Worm (Caenorhabditis elegans): ENCODE results near the gene scl-27.
A peak's percentile ranks its signal among the peaks of the same experiment; 100 is the strongest.

The scl-27 gene

ce11 chrV:414630-415029, 14.8 kb downstream of the scl-27 start, which contains the start of gene dod-19:
Gene dod-19 (minus strand): TSS chrV:414759.
- no peak for TF ChIP-seq ztf-4 (tag; optimal IDR thresholded peaks at IDR 0.05)
- peak; percentile 63 for TF ChIP-seq elt-2 (tag; optimal IDR thresholded peaks at IDR 0.05)

- TF ChIP-seq nhr-84 (tag; optimal IDR thresholded peaks at IDR 0.05), result no peak
- TF ChIP-seq zag-1 (tag; optimal IDR thresholded peaks at IDR 0.05), result no peak
- TF ChIP-seq aly-2 (tag; optimal IDR thresholded peaks at IDR 0.05), result no peak
- TF ChIP-seq fos-1 (tag; optimal IDR thresholded peaks at IDR 0.05), result no peak
- TF ChIP-seq alr-1 (tag; optimal IDR thresholded peaks at IDR 0.05; ENCODE audit: borderline replicate concordance), result no peak
- TF ChIP-seq lin-14 (GFP tag; optimal IDR thresholded peaks at IDR 0.05), result no peak
- TF ChIP-seq dpl-1 (GFP tag; optimal IDR thresholded peaks at IDR 0.05), result no peak
- TF ChIP-seq unc-62 (GFP tag; optimal IDR thresholded peaks at IDR 0.05), result no peak
- TF ChIP-seq elt-2 (tag; optimal IDR thresholded peaks at IDR 0.05), result peak; percentile 37
- TF ChIP-seq tlp-1 (tag; optimal IDR thresholded peaks at IDR 0.05), result peak; percentile 41
- no peak for TF ChIP-seq mdl-1 (tag; optimal IDR thresholded peaks at IDR 0.05)
- no peak for TF ChIP-seq ceh-8 (GFP tag; optimal IDR thresholded peaks at IDR 0.05)
- no peak for TF ChIP-seq efl-1 (optimal IDR thresholded peaks at IDR 0.05)
- TF ChIP-seq efl-1 (GFP tag; optimal IDR thresholded peaks at IDR 0.05 in 1 of 2), result peak in 1 of 2 experiments; percentile 75
Measured at ce11 chrV:415072-415471, 15.3 kb downstream of the scl-27 start.

- TF ChIP-seq unc-30 (tag; optimal IDR thresholded peaks at IDR 0.05), result no peak
- no peak for TF ChIP-seq nhr-20 (tag; optimal IDR thresholded peaks at IDR 0.05)
- TF ChIP-seq C16A3.4 (tag; optimal IDR thresholded peaks at IDR 0.05), result no peak
- peak; percentile 44 for TF ChIP-seq elt-2 (tag; optimal IDR thresholded peaks at IDR 0.05)
- no peak for TF ChIP-seq ama-1 (optimal IDR thresholded peaks at IDR 0.05)
- no peak for TF ChIP-seq nhr-12 (tag; optimal IDR thresholded peaks at IDR 0.05)
- TF ChIP-seq fkh-10 (GFP tag; optimal IDR thresholded peaks at IDR 0.05), result no peak
Measured at ce11 chrV:417656-418353, 18.0 kb downstream of the scl-27 start, which contains the start of gene irg-8. Gene irg-8 (minus strand): TSS chrV:417706.

- TF ChIP-seq sox-4 (tag; optimal IDR thresholded peaks at IDR 0.05), result no peak
- no peak for TF ChIP-seq vab-15 (tag; optimal IDR thresholded peaks at IDR 0.05)
- TF ChIP-seq dsc-1 (tag; optimal IDR thresholded peaks at IDR 0.05), result no peak
- no peak for TF ChIP-seq efl-1 (optimal IDR thresholded peaks at IDR 0.05)
- TF ChIP-seq efl-1 (GFP tag; optimal IDR thresholded peaks at IDR 0.05 in 1 of 2), result peak in 1 of 2 experiments; percentile 32
- TF ChIP-seq mdl-1 (tag; optimal IDR thresholded peaks at IDR 0.05), result no peak
Measured at ce11 chrV:418432-418831, 18.6 kb downstream of the scl-27 start, which contains the start of gene Y39D8A.1. Gene Y39D8A.1 (plus strand): TSS chrV:418732.

- TF ChIP-seq pqm-1 (tag; optimal IDR thresholded peaks at IDR 0.05) (no peak), hpl-2 (GFP tag; optimal IDR thresholded peaks at IDR 0.05) (no peak), nhr-71 (tag; optimal IDR thresholded peaks at IDR 0.05) (no peak), hlh-4 (tag; optimal IDR thresholded peaks at IDR 0.05) (no peak)
Measured at ce11 chrV:422133-422532, 22.3 kb downstream of the scl-27 start, which contains the start of gene dod-20. Gene dod-20 (plus strand): TSS chrV:422433.

ce11 chrV:424140-424539, 24.3 kb downstream of the scl-27 start, which contains the start of gene B0554.5:
Gene B0554.5 (plus strand): TSS chrV:424440.
- no peak for TF ChIP-seq mdl-1 (tag; optimal IDR thresholded peaks at IDR 0.05)
- TF ChIP-seq tbx-2 (tag; optimal IDR thresholded peaks at IDR 0.05), result no peak
- TF ChIP-seq aly-2 (tag; optimal IDR thresholded peaks at IDR 0.05), result no peak
- TF ChIP-seq mep-1 (tag; optimal IDR thresholded peaks at IDR 0.05), result no peak
- no peak for TF ChIP-seq nhr-20 (tag; optimal IDR thresholded peaks at IDR 0.05)
- no peak for TF ChIP-seq ceh-63 (GFP tag; optimal IDR thresholded peaks at IDR 0.05)
- no peak for TF ChIP-seq sptf-1 (tag; optimal IDR thresholded peaks at IDR 0.05)
- no peak for TF ChIP-seq nhr-71 (tag; optimal IDR thresholded peaks at IDR 0.05)
- TF ChIP-seq blmp-1 (tag; optimal IDR thresholded peaks at IDR 0.05), result no peak
- no peak for TF ChIP-seq efl-1 (optimal IDR thresholded peaks at IDR 0.05)
- TF ChIP-seq efl-1 (GFP tag; optimal IDR thresholded peaks at IDR 0.05 in 1 of 2), result no peak
- TF ChIP-seq unc-98 (GFP tag; IDR thresholded peaks at IDR 0.05), result no peak
- TF ChIP-seq grh-1 (GFP tag; IDR thresholded peaks at IDR 0.05), result no peak
- TF ChIP-seq nhr-19 (GFP tag; conservative IDR thresholded peaks at IDR 0.05), result no peak
- no peak for TF ChIP-seq rnt-1 (tag; optimal IDR thresholded peaks at IDR 0.05)

All from whole organism, L1 larva.